Worm (Caenorhabditis elegans) whole organism, early embryonic: Measurements from ENCODE around the gene ZC21.10.

Source experiments
- B0310.2 ChIP-seq: sonication (generic microtip); optimal IDR thresholded peaks from 2 replicates; lab custom pipeline; 2016; ENCODE audit warnings: mild to moderate bottlenecking, missing genetic modification characterization, missing compliant biosample characterization
- F13C5.2 ChIP-seq: sonication (generic microtip); optimal IDR thresholded peaks from 2 replicates; lab custom pipeline; 2017; ENCODE audit warnings: mild to moderate bottlenecking, missing genetic modification characterization, inconsistent platforms, missing compliant biosample characterization
- aly-1 ChIP-seq: sonication (generic microtip); optimal IDR thresholded peaks from 2 replicates; lab custom pipeline; 2016; ENCODE audit warnings: missing genetic modification characterization, missing compliant biosample characterization
- ama-1 ChIP-seq: fragments of 150-350 bp; optimal IDR thresholded peaks from 2 replicates; lab custom pipeline; 2014
- ceh-13 ChIP-seq: fragments of 200-800 bp; sonication (Bioruptor generic); optimal IDR thresholded peaks from 2 replicates; lab custom pipeline; 2018; ENCODE audit warnings: mild to moderate bottlenecking, missing genetic modification characterization, missing compliant biosample characterization
- ceh-36 ChIP-seq: sonication (generic microtip); optimal IDR thresholded peaks from 2 replicates; lab custom pipeline; 2016; ENCODE audit warnings: missing genetic modification characterization, inconsistent platforms, missing compliant biosample characterization
- ets-7 ChIP-seq: sonication (generic microtip); optimal IDR thresholded peaks from 2 replicates; lab custom pipeline; 2016; ENCODE audit warnings: missing genotype, missing genetic modification characterization, missing compliant biosample characterization
- flt-1 ChIP-seq: fragments of 200-800 bp; sonication (Bioruptor generic); IDR thresholded peaks from 2 replicates; pipeline ENCODE4 v1.3.6; 2022; ENCODE audit warnings: missing genetic modification characterization, missing compliant biosample characterization
- hmbx-1 ChIP-seq: sonication (generic microtip); optimal IDR thresholded peaks from 2 replicates; lab custom pipeline; 2016; ENCODE audit warnings: mild to moderate bottlenecking, missing genetic modification characterization, missing compliant biosample characterization
- hmg-4 ChIP-seq: fragments of 200-800 bp; sonication (Bioruptor generic); optimal IDR thresholded peaks from 2 replicates; lab custom pipeline; 2018; ENCODE audit warnings: mild to moderate bottlenecking, missing genetic modification characterization, missing compliant biosample characterization
- hnd-1 ChIP-seq: sonication (generic microtip); optimal IDR thresholded peaks from 2 replicates; lab custom pipeline; 2016; ENCODE audit warnings: missing genetic modification characterization, missing compliant biosample characterization
- pes-1 ChIP-seq: fragments of 200-800 bp; sonication (Bioruptor generic); IDR thresholded peaks from 2 replicates; pipeline ENCODE4 v1.3.6; 2022; ENCODE audit warnings: missing genetic modification reagents, missing genetic modification characterization, missing compliant biosample characterization
- scrt-1 ChIP-seq: fragments of 200-800 bp; sonication (Bioruptor generic); IDR thresholded peaks from 2 replicates; pipeline ENCODE4 v1.3.6; 2022; ENCODE audit warnings: missing genetic modification characterization, missing compliant biosample characterization
- sea-1 ChIP-seq: fragments of 200-800 bp; sonication (Bioruptor generic); conservative IDR thresholded peaks from 2 replicates; pipeline ENCODE4 v1.3.6; 2022; ENCODE audit warnings: missing genetic modification characterization, missing compliant biosample characterization
- tbx-11 ChIP-seq: fragments of 200-800 bp; sonication (Bioruptor generic); IDR thresholded peaks from 2 replicates; pipeline ENCODE4 v1.3.6; 2022; ENCODE audit warnings: missing genetic modification characterization, missing compliant biosample characterization
- tbx-37 ChIP-seq: fragments of 200-800 bp; sonication (Bioruptor generic); conservative IDR thresholded peaks from 2 replicates; pipeline ENCODE4 v1.3.6; 2022; ENCODE audit warnings: missing genetic modification reagents, missing genetic modification characterization, missing compliant biosample characterization
- tra-4 ChIP-seq: sonication (generic microtip); optimal IDR thresholded peaks from 2 replicates; lab custom pipeline; 2017; ENCODE audit warnings: missing genetic modification characterization, missing compliant biosample characterization

Gene ZC21.10

DNA sequence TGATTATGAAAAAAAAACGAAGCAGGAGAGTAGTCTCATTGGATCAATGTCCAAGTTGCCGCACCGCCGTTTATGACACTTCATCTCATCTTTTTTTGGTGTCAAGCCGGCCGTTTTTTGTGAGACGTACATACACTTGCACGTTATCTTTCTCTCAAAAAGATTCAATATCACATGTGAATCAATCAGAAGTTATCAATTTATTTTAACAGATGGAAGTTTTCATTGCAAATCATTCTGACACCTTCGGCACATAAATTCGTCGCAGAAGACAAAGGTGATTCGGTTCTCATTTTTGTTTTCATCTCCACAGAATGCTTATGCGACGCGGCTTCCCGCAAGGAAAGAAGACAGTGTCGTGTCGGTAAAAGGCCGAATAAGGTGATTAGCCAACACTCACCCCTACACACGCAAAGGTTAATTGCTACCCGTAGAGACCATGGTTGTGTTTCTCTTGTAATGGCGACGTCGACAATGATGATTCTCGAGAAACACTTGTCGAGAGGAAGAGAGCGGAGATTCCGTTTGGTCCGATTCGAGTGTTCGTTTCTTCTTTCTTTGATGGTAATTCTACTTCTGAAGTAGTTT, 25.6 kb upstream of the ZC21.10 start:
- TF ChIP-seq F13C5.2 (tag; lab: Kevin White, UChicago) (no peak), sea-1 (GFP tag; lab: Robert Waterston, UW) (0 out of 2 replicates have a peak, but pooled peaks have one; percentile 35)

- TF ChIP-seq ama-1 (lab: Kevin White, UChicago) (no peak), F13C5.2 (tag; lab: Kevin White, UChicago) (no peak), hmg-4 (peak; percentile 33)
Observed at ce11 chrIII:8506348-8506747, 23.5 kb upstream of the ZC21.10 start.

ce11 chrIII:8509218-8509617, 20.7 kb upstream of the ZC21.10 start:
- no peak for TF ChIP-seq hmg-4
- TF ChIP-seq hnd-1 (tag; lab: Kevin White, UChicago): no peak
- TF ChIP-seq ceh-13 (GFP tag; lab: Kevin White, UChicago): no peak
- no peak for TF ChIP-seq scrt-1
- no peak for TF ChIP-seq tra-4 (tag; lab: Kevin White, UChicago)
- no peak for TF ChIP-seq pes-1 (GFP tag; lab: Robert Waterston, UW)
- no peak for TF ChIP-seq ceh-36 (tag; lab: Kevin White, UChicago)
- no peak for TF ChIP-seq hmbx-1
- TF ChIP-seq sea-1 (GFP tag; lab: Robert Waterston, UW): no peak
- no peak for TF ChIP-seq ets-7

DNA sequence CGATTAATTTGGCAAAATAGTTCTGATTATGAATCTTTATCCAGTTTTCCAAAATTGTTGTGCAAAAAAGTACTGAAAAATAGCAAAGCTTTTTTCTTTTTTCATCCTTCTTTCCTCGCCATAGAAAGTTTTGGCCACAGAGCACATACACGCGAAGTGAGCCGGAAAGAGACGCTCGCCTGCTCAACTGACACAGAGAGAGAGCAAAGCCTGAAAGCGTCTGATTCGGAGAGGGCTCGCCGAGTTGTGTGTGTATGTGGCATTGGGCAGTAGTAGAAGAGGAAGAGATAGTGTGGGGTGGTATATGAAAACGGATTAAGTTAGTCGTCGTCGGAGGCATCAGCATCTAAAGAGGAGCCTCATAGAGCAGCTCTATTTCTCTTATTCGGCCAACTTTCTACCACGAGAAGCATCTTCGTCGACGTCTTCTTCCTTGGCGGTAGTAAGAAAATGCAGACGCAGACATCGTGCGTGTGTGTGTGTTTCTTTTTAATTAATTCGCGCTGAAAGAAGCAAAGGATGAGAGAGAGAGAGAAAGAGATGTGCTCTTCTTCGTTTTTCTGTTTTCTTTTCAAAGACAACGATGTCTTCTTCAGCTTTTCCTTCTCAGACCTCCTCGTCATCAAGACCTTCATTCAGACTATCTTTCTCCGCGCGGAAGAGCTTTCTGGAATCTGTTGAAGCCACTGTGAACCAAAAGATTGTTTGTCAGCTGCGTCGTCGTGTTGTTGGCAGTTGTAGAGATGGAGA, 20.1 kb upstream of the ZC21.10 start:
- no peak for TF ChIP-seq ets-7
- TF ChIP-seq ceh-13 (GFP tag; lab: Kevin White, UChicago): no peak
- no peak for TF ChIP-seq F13C5.2 (tag; lab: Kevin White, UChicago)

- no peak for TF ChIP-seq sea-1 (GFP tag; lab: Robert Waterston, UW)
- TF ChIP-seq hmg-4: peak; percentile 23
Observed at ce11 chrIII:8511711-8512110, 18.2 kb upstream of the ZC21.10 start.

ce11 chrIII:8512279-8512942, 17.5 kb upstream of the ZC21.10 start:
- TF ChIP-seq B0310.2 (no peak), scrt-1 (no peak)

DNA sequence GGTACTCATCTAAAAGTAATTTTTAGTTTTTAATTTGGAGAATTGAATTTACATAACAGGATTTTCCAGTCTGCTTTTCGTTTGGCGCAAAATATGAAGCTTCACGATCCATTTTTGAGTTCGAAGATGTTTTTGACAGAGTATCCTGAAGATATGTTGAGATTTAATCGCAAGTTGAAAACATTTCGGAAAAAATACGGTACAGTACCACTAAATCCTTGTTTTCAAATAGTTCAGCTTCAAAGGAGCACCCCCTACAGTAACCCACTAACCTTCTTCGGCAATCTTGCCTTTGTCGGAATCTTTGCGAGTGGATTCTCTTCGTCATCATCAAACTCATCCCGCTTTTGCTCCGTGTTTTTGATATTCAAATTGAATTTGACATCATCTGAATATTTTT, 10.9 kb upstream of the ZC21.10 start:
- TF ChIP-seq tbx-37 (no peak), tbx-11 (GFP tag; lab: Robert Waterston, UW) (no peak), pes-1 (GFP tag; lab: Robert Waterston, UW) (no peak), hnd-1 (tag; lab: Kevin White, UChicago) (no peak), aly-1 (tag; lab: Kevin White, UChicago) (no peak), sea-1 (GFP tag; lab: Robert Waterston, UW) (no peak), tra-4 (tag; lab: Kevin White, UChicago) (no peak), B0310.2 (no peak), ama-1 (lab: Kevin White, UChicago) (no peak), hmbx-1 (no peak), ets-7 (no peak), hmg-4 (no peak), scrt-1 (no peak), F13C5.2 (tag; lab: Kevin White, UChicago) (no peak), ceh-36 (tag; lab: Kevin White, UChicago) (no peak)

ce11 chrIII:8519886-8520285, 10.0 kb upstream of the ZC21.10 start, which contains the start of gene ZC21.8:
Gene ZC21.8, minus strand, starts transcription at chrIII:8519986.
- TF ChIP-seq B0310.2 (no peak), hmg-4 (no peak), ets-7 (no peak), ceh-36 (tag; lab: Kevin White, UChicago) (no peak), F13C5.2 (tag; lab: Kevin White, UChicago) (no peak), ceh-13 (GFP tag; lab: Kevin White, UChicago) (no peak), tbx-37 (no peak), sea-1 (GFP tag; lab: Robert Waterston, UW) (no peak), pes-1 (GFP tag; lab: Robert Waterston, UW) (no peak), tra-4 (tag; lab: Kevin White, UChicago) (no peak), ama-1 (lab: Kevin White, UChicago) (no peak), aly-1 (tag; lab: Kevin White, UChicago) (no peak), flt-1 (GFP tag; lab: Robert Waterston, UW) (no peak)

ce11 chrIII:8520589-8520988, 9.3 kb upstream of the ZC21.10 start:
- no peak for TF ChIP-seq tbx-37
- no peak for TF ChIP-seq pes-1 (GFP tag; lab: Robert Waterston, UW)
- no peak for TF ChIP-seq sea-1 (GFP tag; lab: Robert Waterston, UW)
- no peak for TF ChIP-seq ceh-36 (tag; lab: Kevin White, UChicago)
- TF ChIP-seq tbx-11 (GFP tag; lab: Robert Waterston, UW): no peak
- no peak for TF ChIP-seq B0310.2
- TF ChIP-seq scrt-1: no peak
- TF ChIP-seq ets-7: no peak
- no peak for TF ChIP-seq F13C5.2 (tag; lab: Kevin White, UChicago)
